Fruit fly (Drosophila melanogaster) whole organism, embryonic: ENCODE data around the gene Oct-TyrR.
A peak's percentile ranks its signal among the peaks of the same experiment; 100 is the strongest.

ENCODE experiments used
- Asciz ChIP-seq: fragments of 200-800 bp; sonication (Bioruptor generic); optimal IDR thresholded peaks from 2 replicates; lab custom pipeline; 2017; ENCODE audit warnings: missing biosample characterization, mild to moderate bottlenecking, missing genetic modification characterization, missing genetic modification reagents
- Atf-2 ChIP-seq: fragments of 200-800 bp; sonication (Bioruptor generic); optimal IDR thresholded peaks from 2 replicates; lab custom pipeline; 2016; ENCODE audit warnings: missing biosample characterization, missing genetic modification characterization
- Atf6 ChIP-seq: fragments of 200-800 bp; sonication (Bioruptor generic); IDR thresholded peaks from 2 replicates; pipeline ENCODE4 v1.3.6; 2022; ENCODE audit warnings: missing biosample characterization, missing genetic modification characterization
- B-H2 ChIP-seq: fragments of 200-800 bp; sonication (Bioruptor generic); optimal IDR thresholded peaks from 2 replicates; lab custom pipeline; 2018; ENCODE audit warnings: missing biosample characterization, mild to moderate bottlenecking, missing genetic modification characterization
- Bdp1 ChIP-seq: fragments of 200-800 bp; sonication (Bioruptor generic); optimal IDR thresholded peaks from 3 replicates; lab custom pipeline; 2016; ENCODE audit warnings: missing biosample characterization, missing genetic modification characterization
- BtbVII ChIP-seq: fragments of 200-800 bp; sonication (Bioruptor generic); optimal IDR thresholded peaks from 3 replicates; lab custom pipeline; 2017; ENCODE audit warnings: missing biosample characterization, mild to moderate bottlenecking, missing genetic modification characterization
- C15 ChIP-seq: fragments of 200-800 bp; sonication (Bioruptor generic); IDR thresholded peaks from 3 replicates; pipeline ENCODE4 v1.3.6; 2022; ENCODE audit warnings: missing biosample characterization, missing genetic modification characterization
- CG11085 ChIP-seq: fragments of 200-800 bp; sonication (Bioruptor generic); IDR thresholded peaks from 2 replicates; pipeline ENCODE4 v1.3.6; 2022; ENCODE audit warnings: missing biosample characterization, missing genetic modification characterization
- CG12071 ChIP-seq: fragments of 200-800 bp; sonication (Bioruptor generic); optimal IDR thresholded peaks from 3 replicates; lab custom pipeline; 2018; ENCODE audit warnings: missing biosample characterization, mild to moderate bottlenecking, missing genetic modification characterization
- CG12299 ChIP-seq: fragments of 200-800 bp; sonication (Bioruptor generic); optimal IDR thresholded peaks from 2 replicates; lab custom pipeline; 2018; ENCODE audit warnings: missing biosample characterization, mild to moderate bottlenecking, missing genetic modification characterization
- CG12659 ChIP-seq: fragments of 200-800 bp; sonication (Bioruptor generic); optimal IDR thresholded peaks from 3 replicates; lab custom pipeline; 2017; ENCODE audit warnings: mild to moderate bottlenecking, missing biosample characterization, missing genetic modification reagents, missing genetic modification characterization
- CG13894 ChIP-seq: fragments of 200-800 bp; sonication (Bioruptor generic); optimal IDR thresholded peaks from 3 replicates; lab custom pipeline; 2018; ENCODE audit warnings: missing biosample characterization, mild to moderate bottlenecking, missing genetic modification characterization, moderate library complexity
- CG14014 ChIP-seq: fragments of 200-800 bp; sonication (Bioruptor generic); IDR thresholded peaks from 2 replicates; pipeline ENCODE4 v1.3.6; 2022; ENCODE audit warnings: missing biosample characterization, missing genetic modification characterization
- CG14860 ChIP-seq: fragments of 200-800 bp; sonication (Bioruptor generic); IDR thresholded peaks from 3 replicates; pipeline ENCODE4 v1.3.6; 2022; ENCODE audit warnings: missing biosample characterization, missing genetic modification characterization; ENCODE audit not compliant: partially characterized antibody
- CG15696 ChIP-seq: fragments of 200-800 bp; sonication (Bioruptor generic); optimal IDR thresholded peaks from 2 replicates; lab custom pipeline; 2019; ENCODE audit warnings: missing biosample characterization, mild to moderate bottlenecking, missing genetic modification characterization, moderate library complexity
- CG17361 ChIP-seq: fragments of 200-800 bp; sonication (Bioruptor generic); IDR thresholded peaks from 3 replicates; pipeline ENCODE4 v1.3.6; 2022; ENCODE audit warnings: missing biosample characterization, missing genetic modification characterization
- CG18011 ChIP-seq: fragments of 200-800 bp; sonication (Bioruptor generic); optimal IDR thresholded peaks from 2 replicates; lab custom pipeline; 2017; ENCODE audit warnings: missing biosample characterization, missing genetic modification characterization, mild to moderate bottlenecking, moderate library complexity, missing genotype
- CG30020 ChIP-seq: fragments of 200-800 bp; optimal IDR thresholded peaks from 2 replicates; lab custom pipeline; 2019; ENCODE audit warnings: missing biosample characterization, mild to moderate bottlenecking, missing genetic modification characterization, moderate library complexity
- CG3838 ChIP-seq: fragments of 200-800 bp; sonication (Bioruptor generic); optimal IDR thresholded peaks from 3 replicates; lab custom pipeline; 2016; ENCODE audit warnings: missing biosample characterization, missing genetic modification characterization
- CG42726 ChIP-seq: fragments of 200-800 bp; sonication (Bioruptor generic); IDR thresholded peaks from 2 replicates; pipeline ENCODE4 v1.3.6; 2022; ENCODE audit warnings: missing biosample characterization, missing genetic modification characterization; ENCODE audit not compliant: partially characterized antibody
- CG6689 ChIP-seq: fragments of 200-800 bp; sonication (Bioruptor generic); IDR thresholded peaks from 2 replicates; pipeline ENCODE4 v1.3.6; 2022; ENCODE audit warnings: missing biosample characterization, missing genetic modification characterization
- CG9609 ChIP-seq: fragments of 200-800 bp; sonication (Bioruptor generic); optimal IDR thresholded peaks from 3 replicates; lab custom pipeline; 2016; ENCODE audit warnings: missing biosample characterization, missing genetic modification characterization
- CTCF ChIP-seq: fragments of 200-800 bp; sonication (Bioruptor generic); optimal IDR thresholded peaks from 2 replicates; lab custom pipeline; 2017; ENCODE audit warnings: missing biosample characterization, mild to moderate bottlenecking, missing genetic modification characterization, moderate library complexity
- CkIIα-i1 ChIP-seq: fragments of 200-800 bp; sonication (Bioruptor generic); IDR thresholded peaks from 2 replicates; pipeline ENCODE4 v1.3.6; 2022; ENCODE audit warnings: missing biosample characterization, missing genetic modification characterization
- HmgD ChIP-seq: fragments of 200-800 bp; sonication (Bioruptor generic); optimal IDR thresholded peaks from 3 replicates; lab custom pipeline; 2016; ENCODE audit warnings: missing biosample characterization, missing genetic modification characterization
- NC2β ChIP-seq: fragments of 200-800 bp; sonication (Bioruptor generic); optimal IDR thresholded peaks from 2 replicates; lab custom pipeline; 2016; ENCODE audit warnings: missing biosample characterization, missing genetic modification characterization
- NK7.1 ChIP-seq: fragments of 200-800 bp; sonication (Bioruptor generic); optimal IDR thresholded peaks from 3 replicates; lab custom pipeline; 2016; ENCODE audit warnings: missing biosample characterization, missing genetic modification characterization
- Nf-YB ChIP-seq: fragments of 200-800 bp; sonication (Bioruptor generic); optimal IDR thresholded peaks from 3 replicates; lab custom pipeline; 2019; ENCODE audit warnings: missing biosample characterization, mild to moderate bottlenecking, missing genetic modification characterization, moderate library complexity
- Opbp ChIP-seq: fragments of 200-800 bp; sonication (Bioruptor generic); IDR thresholded peaks from 3 replicates; pipeline ENCODE4 v1.3.6; 2022; ENCODE audit warnings: missing biosample characterization, missing genetic modification characterization; ENCODE audit not compliant: partially characterized antibody
- Optix ChIP-seq: fragments of 200-800 bp; sonication (Bioruptor generic); IDR thresholded peaks from 3 replicates; pipeline ENCODE4 v1.3.6; 2022; ENCODE audit warnings: missing biosample characterization, missing genetic modification characterization
- Ravus ChIP-seq: fragments of 200-800 bp; sonication (Bioruptor generic); IDR thresholded peaks from 2 replicates; pipeline ENCODE4 v1.3.6; 2022; ENCODE audit warnings: missing biosample characterization, missing genetic modification characterization
- Stat92E ChIP-seq, 3 experiments: fragments of >200 bp in 2 of 3; fragments of 200-800 bp in 1 of 3; sonication (Bioruptor generic) in 1 of 3; optimal IDR thresholded peaks; 2 replicates each; lab custom pipeline; 2017 to 2019; ENCODE audit warnings: missing biosample characterization in 3 of 3, missing genetic modification characterization in 3 of 3, mild to moderate bottlenecking in 1 of 3, moderate library complexity in 1 of 3
- TFAM ChIP-seq: fragments of 200-800 bp; sonication (Bioruptor generic); optimal IDR thresholded peaks from 2 replicates; lab custom pipeline; 2017; ENCODE audit warnings: missing biosample characterization, missing genetic modification characterization, inconsistent platforms
- Trl ChIP-seq, 3 experiments: fragments of >200 bp in 2 of 3; fragments of 200-800 bp in 1 of 3; sonication (Bioruptor generic) in 1 of 3; optimal IDR thresholded peaks; 2 replicates in 1 of 3; 3 replicates in 2 of 3; lab custom pipeline; 2016 to 2017; ENCODE audit warnings: missing biosample characterization in 1 of 3, missing genetic modification characterization in 1 of 3
- bsh ChIP-seq, 2 experiments: fragments of 200-800 bp; sonication (Bioruptor generic); optimal IDR thresholded peaks; 2 replicates each; lab custom pipeline; 2017 to 2018; ENCODE audit warnings: mild to moderate bottlenecking in 2 of 2, missing biosample characterization in 2 of 2, missing genetic modification characterization in 2 of 2, moderate library complexity in 1 of 2
- cg ChIP-seq: fragments of 200-800 bp; sonication (Bioruptor generic); optimal IDR thresholded peaks from 3 replicates; lab custom pipeline; 2019; ENCODE audit warnings: missing biosample characterization, mild to moderate bottlenecking, missing genetic modification characterization, moderate library complexity
- chn ChIP-seq: fragments of 200-800 bp; sonication (Bioruptor generic); optimal IDR thresholded peaks from 2 replicates; lab custom pipeline; 2016; ENCODE audit warnings: missing biosample characterization, missing genetic modification characterization
- dpn ChIP-seq, 2 experiments: fragments of 200-800 bp; sonication (Bioruptor generic); optimal IDR thresholded peaks; 3 replicates each; lab custom pipeline; 2016; ENCODE audit warnings: missing biosample characterization in 2 of 2, missing genetic modification characterization in 2 of 2
- dysf ChIP-seq: fragments of 200-800 bp; sonication (Bioruptor generic); IDR thresholded peaks from 3 replicates; pipeline ENCODE4 v1.3.6; 2022; ENCODE audit warnings: missing biosample characterization, missing genetic modification characterization
- ems ChIP-seq: fragments of 200-800 bp; sonication (Bioruptor generic); optimal IDR thresholded peaks from 3 replicates; lab custom pipeline; 2016; ENCODE audit warnings: missing biosample characterization, missing genetic modification characterization
- en ChIP-seq: fragments of 200-800 bp; sonication (Bioruptor generic); optimal IDR thresholded peaks from 2 replicates; lab custom pipeline; 2016; ENCODE audit warnings: missing biosample characterization, missing genetic modification characterization
- fd64A ChIP-seq: fragments of 200-800 bp; sonication (Bioruptor generic); optimal IDR thresholded peaks from 3 replicates; lab custom pipeline; 2018; ENCODE audit warnings: missing biosample characterization, mild to moderate bottlenecking, missing genetic modification characterization
- luna ChIP-seq: fragments of 200-800 bp; sonication (Bioruptor generic); optimal IDR thresholded peaks from 2 replicates; lab custom pipeline; 2016; ENCODE audit warnings: missing biosample characterization, missing genetic modification characterization
- nerfin-2 ChIP-seq: fragments of 200-800 bp; sonication (Bioruptor generic); IDR thresholded peaks from 2 replicates; pipeline ENCODE4 v1.3.6; 2022; ENCODE audit warnings: missing biosample characterization, missing genetic modification characterization; ENCODE audit not compliant: partially characterized antibody
- pfk ChIP-seq: fragments of 200-800 bp; sonication (Bioruptor generic); optimal IDR thresholded peaks from 2 replicates; lab custom pipeline; 2018; ENCODE audit warnings: missing biosample characterization, mild to moderate bottlenecking, missing genetic modification characterization, moderate library complexity
- repo ChIP-seq: fragments of 200-800 bp; sonication (Bioruptor generic); optimal IDR thresholded peaks from 2 replicates; lab custom pipeline; 2016; ENCODE audit warnings: missing biosample characterization, missing genetic modification characterization
- salm ChIP-seq: fragments of 200-800 bp; sonication (Bioruptor generic); optimal IDR thresholded peaks from 2 replicates; lab custom pipeline; 2018; ENCODE audit warnings: missing biosample characterization, mild to moderate bottlenecking, missing genetic modification characterization
- tin ChIP-seq: fragments of 200-800 bp; sonication (Bioruptor generic); optimal IDR thresholded peaks from 3 replicates; lab custom pipeline; 2016; ENCODE audit warnings: missing biosample characterization, missing genetic modification characterization
- toy ChIP-seq: fragments of 200-800 bp; sonication (Bioruptor generic); IDR thresholded peaks from 2 replicates; pipeline ENCODE4 v1.3.6; 2022; ENCODE audit warnings: missing biosample characterization, missing genetic modification characterization
- trh ChIP-seq: fragments of 200-800 bp; sonication (Bioruptor generic); optimal IDR thresholded peaks from 2 replicates; lab custom pipeline; 2016; ENCODE audit warnings: missing biosample characterization, missing genetic modification characterization
- vnd ChIP-seq: fragments of 200-800 bp; sonication (Bioruptor generic); IDR thresholded peaks from 3 replicates; pipeline ENCODE4 v1.3.6; 2022; ENCODE audit warnings: missing biosample characterization, missing genetic modification characterization; ENCODE audit not compliant: partially characterized antibody

Oct-TyrR gene

DNA sequence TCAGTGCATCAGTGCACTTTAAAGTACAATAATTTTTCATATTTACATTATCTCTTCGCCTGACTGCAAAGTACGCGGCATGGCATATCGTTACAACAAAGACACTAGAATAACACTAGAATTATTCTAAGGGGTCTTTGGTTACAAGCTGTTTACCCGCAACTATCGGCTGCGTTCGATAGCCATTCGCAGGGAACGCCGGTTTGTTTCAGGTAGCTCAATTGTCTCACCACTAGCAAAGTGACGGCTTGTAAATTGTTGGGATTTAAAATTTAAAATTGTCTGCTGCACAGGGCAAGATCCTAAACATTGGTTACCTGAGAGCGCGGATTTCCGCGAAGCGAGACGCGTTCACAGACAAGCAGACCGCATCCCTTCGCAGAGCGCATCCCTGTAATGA lies 30.9 kb downstream of the Oct-TyrR start, which contains the start of gene CG14561 (continued):
- TF ChIP-seq cg (GFP tag; lab: Kevin White, UChicago) (no peak), salm (tag; lab: Kevin White, UChicago) (no peak), CG12299 (no peak), CG12659 (GFP tag; lab: Kevin White, UChicago) (peak; percentile 54), Trl (optimal IDR thresholded peaks at IDR 0.05; lab: Kevin White, UChicago) (no peak), Trl (GFP tag; optimal IDR thresholded peaks at IDR 0.05; lab: Kevin White, UChicago) (no peak), NK7.1 (GFP tag; lab: Kevin White, UChicago) (no peak), pfk (GFP tag; lab: Kevin White, UChicago) (peak; percentile 10), Nf-YB (GFP tag; lab: Kevin White, UChicago) (no peak), CG17361 (no peak), ems (GFP tag; lab: Kevin White, UChicago) (no peak), Optix (GFP tag; lab: Robert Waterston, UW) (no peak), vnd (GFP tag; lab: Robert Waterston, UW) (peak; percentile 90), CG14014 (no peak), en (GFP tag; lab: Kevin White, UChicago) (no peak), bsh (GFP tag; optimal IDR thresholded peaks at IDR 0.05; lab: Kevin White, UChicago) (no peak), NC2β (no peak), Atf-2 (no peak), Bdp1 (GFP tag; lab: Kevin White, UChicago) (no peak), CG14860 (GFP tag; lab: Robert Waterston, UW) (peak; percentile 92), dysf (GFP tag; lab: Robert Waterston, UW) (no peak), luna (GFP tag; lab: Kevin White, UChicago) (no peak), CG6689 (GFP tag; lab: Robert Waterston, UW) (no peak), CG13894 (tag; lab: Kevin White, UChicago) (no peak), CG42726 (GFP tag; lab: Robert Waterston, UW) (peak; percentile 94), trh (no peak), CTCF (GFP tag; lab: Kevin White, UChicago) (peak; percentile 48), Stat92E (GFP tag; optimal IDR thresholded peaks at IDR 0.05; lab: Kevin White, UChicago) (no peak), CG11085 (GFP tag; lab: Robert Waterston, UW) (no peak), Asciz (GFP tag; lab: Kevin White, UChicago) (no peak), CkIIα-i1 (GFP tag; lab: Robert Waterston, UW) (no peak), CG12071 (GFP tag; lab: Kevin White, UChicago) (no peak), C15 (no peak), CG3838 (peak; percentile 10), Opbp (peak; percentile 96), BtbVII (GFP tag; lab: Kevin White, UChicago) (no peak), Atf6 (GFP tag; lab: Robert Waterston, UW) (no peak), TFAM (GFP tag; lab: Kevin White, UChicago) (no peak), repo (GFP tag; lab: Kevin White, UChicago) (no peak), CG9609 (no peak), nerfin-2 (GFP tag; lab: Robert Waterston, UW) (peak; percentile 88), toy (GFP tag; lab: Robert Waterston, UW) (no peak), CG18011 (GFP tag; lab: Kevin White, UChicago) (no peak), B-H2 (peak; percentile 13), dpn (GFP tag; optimal IDR thresholded peaks at IDR 0.05; lab: Kevin White, UChicago) (peak in 1 of 2 experiments; percentile 24), tin (GFP tag; lab: Kevin White, UChicago) (peak; percentile 34), chn (no peak), fd64A (GFP tag; lab: Kevin White, UChicago) (no peak), HmgD (GFP tag; lab: Kevin White, UChicago) (peak; percentile 63), CG30020 (tag; lab: Kevin White, UChicago) (peak; percentile 57), CG15696 (tag; lab: Kevin White, UChicago) (no peak), Ravus (GFP tag; lab: Robert Waterston, UW) (no peak)
